Worm (Caenorhabditis elegans): ENCODE results near the gene T25E12.16.

ce11 chrV:16744783-16745182 lies 11.2 kb upstream of the T25E12.16 start:
- no peak for TF ChIP-seq let-526 (GFP tag; IDR thresholded peaks at IDR 0.05)
- no peak for TF ChIP-seq pha-4 (tag; optimal IDR thresholded peaks at IDR 0.05)
- TF ChIP-seq lin-54 (GFP tag; optimal IDR thresholded peaks at IDR 0.05): peak; percentile 38
- TF ChIP-seq ccch-3 (GFP tag; optimal IDR thresholded peaks at IDR 0.05): no peak
- TF ChIP-seq snpc-4 (GFP tag; optimal IDR thresholded peaks at IDR 0.05): no peak
- TF ChIP-seq snpc-4 (tag; optimal IDR thresholded peaks at IDR 0.05): no peak
- TF ChIP-seq F39B2.1 (GFP tag; IDR thresholded peaks at IDR 0.05): no peak
- no peak for TF ChIP-seq ceh-40 (GFP tag; IDR thresholded peaks at IDR 0.05)
- TF ChIP-seq F23B12.7 (tag; optimal IDR thresholded peaks at IDR 0.05; ENCODE audit: insufficient read depth): no peak
- TF ChIP-seq ama-1 (optimal IDR thresholded peaks at IDR 0.05): no peak
- TF ChIP-seq ama-1 (GFP tag; optimal IDR thresholded peaks at IDR 0.05): no peak
- TF ChIP-seq gei-17 (GFP tag; optimal IDR thresholded peaks at IDR 0.05): no peak
- peak; percentile 95 for TF ChIP-seq Y79H2A.3 (GFP tag; conservative IDR thresholded peaks at IDR 0.05)
- no peak for TF ChIP-seq zfh-2 (GFP tag; conservative IDR thresholded peaks at IDR 0.05)

Data from whole organism, young adult.